Fruit fly (Drosophila melanogaster) whole organism, wandering third instar larva: ENCODE data around the gene CG31848.

Source experiments
- Abd-B ChIP-seq: fragments of >200 bp; optimal IDR thresholded peaks from 2 replicates; lab custom pipeline; 2017; ENCODE audit warnings: missing biosample characterization, missing genetic modification characterization
- CrebA ChIP-seq: fragments of 200-800 bp; sonication (Bioruptor generic); optimal IDR thresholded peaks from 2 replicates; lab custom pipeline; 2016; ENCODE audit warnings: missing biosample characterization, mild to moderate bottlenecking, missing genetic modification characterization, borderline replicate concordance
- Dfd ChIP-seq: fragments of >200 bp; optimal IDR thresholded peaks from 2 replicates; lab custom pipeline; 2017; ENCODE audit warnings: missing biosample characterization, missing genetic modification characterization
- GATAd ChIP-seq: sonication (Bioruptor generic); optimal IDR thresholded peaks from 2 replicates; lab custom pipeline; 2016; ENCODE audit warnings: missing biosample characterization, missing genetic modification characterization
- Hnf4 ChIP-seq: fragments of 200-800 bp; sonication (Bioruptor generic); optimal IDR thresholded peaks from 2 replicates; lab custom pipeline; 2016; ENCODE audit warnings: missing biosample characterization, mild to moderate bottlenecking, missing genetic modification characterization
- Hr78 ChIP-seq: fragments of >200 bp; optimal IDR thresholded peaks from 2 replicates; lab custom pipeline; 2017; ENCODE audit warnings: missing biosample characterization, missing genetic modification characterization
- Hr83 ChIP-seq: fragments of 200-300 bp; sonication (Bioruptor generic); optimal IDR thresholded peaks from 2 replicates; lab custom pipeline; 2016; ENCODE audit warnings: missing biosample characterization, mild to moderate bottlenecking, missing genetic modification characterization, moderate library complexity; ENCODE audit not compliant: poor library complexity, severe bottlenecking
- Jra ChIP-seq: sonication (Bioruptor generic); optimal IDR thresholded peaks from 2 replicates; lab custom pipeline; 2016; ENCODE audit warnings: missing biosample characterization, missing genetic modification characterization
- Mio ChIP-seq: sonication (Bioruptor generic); optimal IDR thresholded peaks from 2 replicates; lab custom pipeline; 2016; ENCODE audit warnings: missing biosample characterization, missing genetic modification characterization
- Myc ChIP-seq: fragments of >200 bp; optimal IDR thresholded peaks from 2 replicates; lab custom pipeline; 2017
- N ChIP-seq: fragments of >200 bp; optimal IDR thresholded peaks from 2 replicates; lab custom pipeline; 2018; ENCODE audit warnings: missing biosample characterization, missing external identifiers, missing genetic modification characterization
- OdsH ChIP-seq: fragments of 200-800 bp; sonication (Bioruptor generic); optimal IDR thresholded peaks from 2 replicates; lab custom pipeline; 2016; ENCODE audit warnings: missing biosample characterization, mild to moderate bottlenecking, missing genetic modification characterization
- Rel ChIP-seq, 2 experiments: fragments of 200-800 bp; sonication (Bioruptor generic) in 1 of 2; optimal IDR thresholded peaks; 2 replicates in 1 of 2; 3 replicates in 1 of 2; lab custom pipeline; 2016 to 2019; ENCODE audit warnings: mild to moderate bottlenecking in 2 of 2, missing biosample characterization in 2 of 2, missing genetic modification characterization in 2 of 2, moderate library complexity in 1 of 2
- Vsx2 ChIP-seq: fragments of 200-300, 225-300 bp; sonication (Bioruptor generic); optimal IDR thresholded peaks from 2 replicates; lab custom pipeline; 2018; ENCODE audit warnings: missing biosample characterization, missing genetic modification characterization; ENCODE audit not compliant: partially characterized antibody
- brk ChIP-seq: fragments of 200-800 bp; sonication (Bioruptor generic); optimal IDR thresholded peaks from 2 replicates; lab custom pipeline; 2016; ENCODE audit warnings: missing biosample characterization, mild to moderate bottlenecking, missing genetic modification characterization
- dl ChIP-seq, 2 experiments: fragments of 175-275, 200-275 bp in 1 of 2; fragments of 200-275 bp in 1 of 2; sonication (Bioruptor generic); optimal IDR thresholded peaks; lab custom pipeline; 2018; ENCODE audit warnings: mild to moderate bottlenecking in 2 of 2, missing biosample characterization in 2 of 2, missing genetic modification characterization in 2 of 2, moderate library complexity in 2 of 2; ENCODE audit not compliant: partially characterized antibody in 2 of 2, insufficient read depth in 1 of 2
- dmrt93B ChIP-seq: fragments of 200-800 bp; sonication (Bioruptor generic); optimal IDR thresholded peaks from 2 replicates; lab custom pipeline; 2018; ENCODE audit warnings: missing biosample characterization, mild to moderate bottlenecking, missing genetic modification characterization
- dsf ChIP-seq: sonication (Bioruptor generic); optimal IDR thresholded peaks from 2 replicates; lab custom pipeline; 2016; ENCODE audit warnings: missing biosample characterization, missing genetic modification characterization, borderline replicate concordance
- ey ChIP-seq: fragments of 200-800 bp; sonication (Bioruptor generic); optimal IDR thresholded peaks from 2 replicates; lab custom pipeline; 2016; ENCODE audit warnings: missing biosample characterization, missing genetic modification characterization
- fru ChIP-seq: fragments of 200-800 bp; sonication (Bioruptor generic); optimal IDR thresholded peaks from 3 replicates; lab custom pipeline; 2016; ENCODE audit warnings: missing biosample characterization, mild to moderate bottlenecking, missing genetic modification characterization
- h ChIP-seq: fragments of 200-800 bp; sonication (Bioruptor generic); optimal IDR thresholded peaks from 3 replicates; lab custom pipeline; 2016; ENCODE audit warnings: missing biosample characterization, mild to moderate bottlenecking, missing genetic modification characterization
- jim ChIP-seq: fragments of 175-275, 200-325 bp; sonication (Bioruptor generic); optimal IDR thresholded peaks from 2 replicates; lab custom pipeline; 2016; ENCODE audit warnings: missing biosample characterization, mild to moderate bottlenecking, missing genetic modification characterization
- lola ChIP-seq: fragments of >200 bp; optimal IDR thresholded peaks from 2 replicates; lab custom pipeline; 2017; ENCODE audit warnings: missing biosample characterization, missing genetic modification characterization
- pan ChIP-seq: fragments of >200 bp; optimal IDR thresholded peaks from 2 replicates; lab custom pipeline; 2017
- psq ChIP-seq: fragments of 200-800 bp; sonication (Bioruptor generic); optimal IDR thresholded peaks from 3 replicates; lab custom pipeline; 2017; ENCODE audit warnings: missing biosample characterization, mild to moderate bottlenecking, missing genetic modification characterization, moderate library complexity
- sage ChIP-seq: fragments of 200-800 bp; sonication (Bioruptor generic); optimal IDR thresholded peaks from 2 replicates; lab custom pipeline; 2016; ENCODE audit warnings: missing biosample characterization, mild to moderate bottlenecking, missing genetic modification characterization
- sv ChIP-seq: fragments of 200-800 bp; sonication (Bioruptor generic); optimal IDR thresholded peaks from 3 replicates; lab custom pipeline; 2016; ENCODE audit warnings: missing biosample characterization, missing genetic modification characterization
- tai ChIP-seq: sonication (Bioruptor generic); optimal IDR thresholded peaks from 2 replicates; lab custom pipeline; 2016; ENCODE audit warnings: missing biosample characterization, missing genetic modification characterization
- usp ChIP-seq: fragments of >200 bp; optimal IDR thresholded peaks from 2 replicates; lab custom pipeline; 2017; ENCODE audit warnings: missing biosample characterization, missing genetic modification characterization

CG31848 gene

DNA sequence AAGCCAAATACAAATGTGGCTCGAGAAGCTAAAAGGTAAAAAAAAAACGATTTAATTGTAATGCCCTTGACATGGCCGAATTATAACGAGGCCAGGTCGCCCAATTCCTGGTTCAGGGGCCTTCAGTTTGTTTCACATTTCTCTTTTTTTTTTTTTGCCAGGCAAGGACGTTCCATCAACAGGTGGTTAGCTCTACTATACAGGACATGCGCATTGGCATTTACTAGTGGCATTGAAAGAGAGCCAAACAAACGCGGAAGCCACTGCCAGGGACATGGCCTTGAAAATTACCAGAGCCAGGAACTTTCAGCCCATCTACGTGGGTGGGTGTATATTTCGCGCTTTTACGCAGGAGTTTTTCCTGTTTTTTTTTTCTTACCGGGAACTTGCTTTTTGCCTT, 20.1 kb upstream of the CG31848 start:
- no peak for TF ChIP-seq sv
- TF ChIP-seq, all 38 proteins: peak for 0

DNA sequence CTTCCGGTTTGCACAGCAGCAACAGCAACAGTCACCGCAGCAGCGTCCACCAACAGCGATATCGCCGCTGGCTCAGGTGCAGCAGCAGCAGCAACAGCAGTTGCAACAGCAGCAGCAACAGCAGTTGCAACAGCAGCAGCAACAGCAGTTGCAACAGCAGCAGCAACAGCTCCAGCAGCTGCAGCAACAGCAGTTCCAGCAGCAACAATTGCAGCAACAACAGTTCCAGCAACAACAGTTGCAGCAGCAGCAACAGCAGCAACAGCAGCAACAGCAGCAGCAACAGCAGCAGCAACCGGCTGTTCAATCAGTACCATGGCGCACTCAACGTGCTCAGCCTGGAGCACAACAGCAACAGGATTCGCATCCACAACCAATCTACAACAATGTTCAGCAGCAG, 6.9 kb upstream of the CG31848 start:
- peak; percentile 85 for TF ChIP-seq Dfd (GFP tag; lab: Kevin White, UChicago)
- TF ChIP-seq pan (lab: Kevin White, UChicago), result no peak
- TF ChIP-seq fru (GFP tag; lab: Kevin White, UChicago), result no peak

DNA sequence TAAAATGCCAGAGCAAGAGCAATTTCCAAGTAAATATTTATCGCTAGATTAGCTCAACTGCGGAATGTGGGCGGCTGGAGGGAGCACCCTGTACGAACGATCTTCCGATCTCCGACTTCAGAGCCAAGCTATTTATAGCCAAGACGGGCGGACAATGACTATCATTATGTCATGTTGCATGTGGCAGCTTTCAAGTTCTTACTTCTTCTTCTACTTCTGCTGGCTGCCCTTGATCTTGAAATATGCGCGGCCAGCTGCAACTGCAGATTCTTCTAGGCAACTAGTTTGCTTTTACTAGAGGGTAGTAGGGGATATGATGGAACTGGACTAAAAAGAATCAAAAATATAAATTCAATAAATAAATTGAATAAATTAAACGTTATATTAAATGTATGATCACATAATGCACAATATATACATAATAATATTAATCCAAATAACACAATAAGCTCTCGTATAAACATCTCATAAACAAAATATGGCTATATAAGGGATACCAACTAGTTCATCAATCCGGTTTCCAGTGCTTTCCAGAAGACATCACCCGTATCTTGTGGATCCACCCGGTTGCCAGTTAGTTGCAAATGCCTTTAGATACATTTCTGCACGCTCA, 2.5 kb upstream of the CG31848 start:
- TF ChIP-seq brk, result no peak
- no peak for TF ChIP-seq jim (GFP tag; lab: Kevin White, UChicago)
- TF ChIP-seq Myc, result no peak
- no peak for TF ChIP-seq Rel (GFP tag; optimal IDR thresholded peaks at IDR 0.05; lab: Kevin White, UChicago)
- no peak for TF ChIP-seq Rel (tag; optimal IDR thresholded peaks at IDR 0.05; lab: Kevin White, UChicago)
- TF ChIP-seq OdsH (GFP tag; lab: Kevin White, UChicago), result no peak
- TF ChIP-seq CrebA (GFP tag; lab: Kevin White, UChicago), result no peak
- no peak for TF ChIP-seq lola (GFP tag; lab: Kevin White, UChicago)
- no peak for TF ChIP-seq usp
- no peak for TF ChIP-seq Abd-B (GFP tag; lab: Kevin White, UChicago)
- TF ChIP-seq Hr83 (GFP tag; lab: Kevin White, UChicago), result no peak
- TF ChIP-seq dmrt93B (GFP tag; lab: Kevin White, UChicago), result no peak
- no peak for TF ChIP-seq ey

DNA sequence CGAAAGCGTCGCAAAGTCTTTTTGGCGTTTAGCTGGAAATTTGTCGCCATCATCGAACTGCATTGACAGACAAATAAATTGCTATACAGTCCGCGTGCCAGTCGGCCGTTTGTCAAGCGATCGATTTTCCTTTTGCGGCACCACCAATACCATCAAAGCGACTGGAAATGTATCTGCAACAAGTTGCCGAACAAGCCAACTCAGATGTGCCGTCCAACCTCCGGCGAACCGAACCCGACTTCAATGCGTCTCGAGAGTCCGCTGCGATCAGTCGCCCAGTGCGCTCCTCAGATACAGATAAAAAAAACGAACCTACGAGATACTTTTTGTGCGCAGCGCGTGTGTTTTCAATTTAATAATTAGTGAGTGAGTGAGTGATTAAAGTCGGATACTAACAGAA, 951 bp upstream of the CG31848 start:
- TF ChIP-seq sage (no peak), Abd-B (GFP tag; lab: Kevin White, UChicago) (no peak), Hr78 (GFP tag; lab: Kevin White, UChicago) (no peak), Rel (GFP tag; optimal IDR thresholded peaks at IDR 0.05; lab: Kevin White, UChicago) (no peak), Rel (tag; optimal IDR thresholded peaks at IDR 0.05; lab: Kevin White, UChicago) (no peak), ey (no peak), fru (GFP tag; lab: Kevin White, UChicago) (no peak), Jra (GFP tag; lab: Kevin White, UChicago) (no peak), jim (GFP tag; lab: Kevin White, UChicago) (no peak), Hr83 (GFP tag; lab: Kevin White, UChicago) (no peak), psq (GFP tag; lab: Kevin White, UChicago) (no peak), N (GFP tag; lab: Kevin White, UChicago) (no peak), Vsx2 (no peak), dsf (GFP tag; lab: Kevin White, UChicago) (no peak)

DNA sequence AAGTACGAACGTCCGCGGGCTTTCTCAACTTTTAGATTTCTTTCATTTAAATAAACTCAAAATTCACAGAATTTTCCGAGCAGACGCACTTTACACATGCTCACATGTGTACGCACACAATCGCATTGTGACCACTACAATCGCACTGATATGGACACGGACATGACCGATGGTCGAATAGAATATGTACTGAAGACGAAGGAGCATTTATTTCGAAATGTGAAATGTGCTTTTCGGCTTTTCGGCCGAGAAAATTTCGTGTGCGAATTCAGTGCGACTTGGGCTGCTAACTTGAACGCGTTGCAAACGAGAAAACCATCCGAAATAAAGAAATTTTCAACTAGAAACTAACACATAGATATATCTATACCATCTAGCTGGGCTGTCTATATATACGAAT, 4.9 kb downstream of the CG31848 start, which contains the start of gene CG44085:
TSS of gene CG44085 (plus strand) at position 269 of the 400 bp plus-strand sequence.
- TF ChIP-seq h (GFP tag; lab: Kevin White, UChicago) (no peak), GATAd (no peak)

DNA sequence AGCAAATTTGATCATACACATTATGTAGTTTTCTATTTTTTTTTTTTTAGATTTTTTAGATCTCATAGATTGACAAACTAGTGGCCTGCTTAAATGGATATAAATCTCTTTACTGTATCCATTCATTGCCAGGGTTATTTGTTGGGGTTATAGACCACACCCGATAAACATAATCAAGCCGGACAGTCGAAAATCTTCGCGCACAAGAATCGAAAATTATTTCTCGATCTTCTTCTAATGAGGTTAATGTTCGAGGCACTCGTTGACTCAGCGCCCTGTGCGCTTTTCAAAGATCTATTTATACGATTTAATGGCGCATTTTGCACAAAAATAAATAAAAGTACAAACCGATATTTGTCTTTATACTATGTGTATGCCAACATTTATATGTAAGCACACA, 6.0 kb downstream of the CG31848 start, which contains the start of gene CG31730:
TSS of gene CG31730 (minus strand) at position 101 of the 400 bp plus-strand sequence.
- no peak for TF ChIP-seq Vsx2
- no peak for TF ChIP-seq sv
- TF ChIP-seq Mio, result no peak
- TF ChIP-seq tai (GFP tag; lab: Kevin White, UChicago), result no peak
- no peak for TF ChIP-seq dl (GFP tag; optimal IDR thresholded peaks at IDR 0.05; lab: Kevin White, UChicago; ENCODE audit: insufficient read depth in 1 of 2, partially characterized antibody in 2 of 2)
- no peak for TF ChIP-seq Hr78 (GFP tag; lab: Kevin White, UChicago)
- TF ChIP-seq Hnf4, result no peak
- TF ChIP-seq lola (GFP tag; lab: Kevin White, UChicago), result no peak
- TF ChIP-seq Dfd (GFP tag; lab: Kevin White, UChicago), result no peak
- TF ChIP-seq brk, result no peak
- TF ChIP-seq, all 38 proteins: peak for 0
